Worm (Caenorhabditis elegans): ENCODE results near the gene adh-1.

adh-1 gene

DNA sequence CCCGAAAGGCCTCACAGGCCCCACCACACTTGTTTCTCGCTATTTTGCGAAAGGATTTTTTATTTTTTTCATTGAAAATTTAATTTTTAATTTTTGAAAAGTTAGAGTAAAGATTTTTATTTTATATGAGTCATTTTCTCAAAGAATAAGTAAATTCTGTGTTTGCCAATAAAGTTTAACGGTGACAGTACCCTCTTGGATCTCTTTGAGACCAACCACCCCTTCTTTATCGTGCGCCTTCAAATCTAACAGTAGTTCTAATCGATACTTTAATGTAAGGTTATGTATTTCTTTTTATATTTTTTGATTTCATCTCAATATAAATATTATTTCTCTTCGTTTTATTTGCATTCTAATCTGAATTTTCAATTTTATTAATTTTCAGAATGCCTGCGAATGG lies 42.6 kb upstream of the adh-1 start, which contains the start of gene hmp-1:
hmp-1 (plus strand) TSS at position 380 of the 400 bp plus-strand sequence.
- TF ChIP-seq ceh-39 (tag; optimal IDR thresholded peaks at IDR 0.05) (no peak), nhr-76 (tag; optimal IDR thresholded peaks at IDR 0.05) (no peak), flh-1 (GFP tag; optimal IDR thresholded peaks at IDR 0.05) (no peak), nhr-237 (tag; optimal IDR thresholded peaks at IDR 0.05) (no peak), hlh-1 (tag; optimal IDR thresholded peaks at IDR 0.05) (no peak), ceh-43 (GFP tag; optimal IDR thresholded peaks at IDR 0.05) (no peak), sptf-1 (tag; optimal IDR thresholded peaks at IDR 0.05) (no peak), nhr-12 (tag; optimal IDR thresholded peaks at IDR 0.05) (no peak), unc-120 (tag; optimal IDR thresholded peaks at IDR 0.05; ENCODE audit: poor library complexity, severe bottlenecking) (no peak), pha-4 (tag; optimal IDR thresholded peaks at IDR 0.05) (no peak), unc-39 (tag; optimal IDR thresholded peaks at IDR 0.05) (no peak), cnd-1 (tag; optimal IDR thresholded peaks at IDR 0.05) (no peak), elt-1 (tag; optimal IDR thresholded peaks at IDR 0.05; ENCODE audit: borderline replicate concordance, insufficient read depth) (no peak), lin-32 (GFP tag; optimal IDR thresholded peaks at IDR 0.05) (no peak), tbx-8 (GFP tag; optimal IDR thresholded peaks at IDR 0.05) (no peak)

DNA sequence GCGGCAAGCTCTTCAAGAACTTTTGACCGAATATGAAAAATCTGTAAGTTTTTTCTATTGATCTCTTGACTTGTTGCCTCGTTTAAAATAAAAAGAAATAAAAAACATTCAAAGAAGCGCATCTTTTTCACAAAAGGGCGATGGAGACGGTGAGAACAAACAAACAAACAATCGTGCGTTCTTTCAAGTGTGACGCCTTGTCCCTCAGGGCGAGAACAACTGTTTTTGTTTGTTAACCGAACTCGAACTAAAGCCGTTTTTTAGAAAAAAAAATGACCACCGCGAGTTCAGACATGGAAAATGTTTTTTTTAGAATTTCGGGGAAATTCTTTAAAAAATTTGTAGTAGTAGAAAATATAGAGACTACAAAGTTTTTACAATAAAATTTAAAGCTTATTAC lies 41.1 kb upstream of the adh-1 start:
- TF ChIP-seq nhr-2 (tag; optimal IDR thresholded peaks at IDR 0.05) (no peak), flh-1 (GFP tag; optimal IDR thresholded peaks at IDR 0.05) (no peak), mls-2 (tag; optimal IDR thresholded peaks at IDR 0.05) (no peak), M03D4.4 (tag; optimal IDR thresholded peaks at IDR 0.05) (no peak), lsy-2 (tag; optimal IDR thresholded peaks at IDR 0.05) (no peak), mab-5 (tag; optimal IDR thresholded peaks at IDR 0.05) (no peak), ham-2 (GFP tag; optimal IDR thresholded peaks at IDR 0.05) (no peak), nhr-76 (tag; optimal IDR thresholded peaks at IDR 0.05) (no peak), sem-2 (GFP tag; optimal IDR thresholded peaks at IDR 0.05) (no peak), ceh-83 (GFP tag; optimal IDR thresholded peaks at IDR 0.05) (no peak), unc-120 (tag; optimal IDR thresholded peaks at IDR 0.05; ENCODE audit: poor library complexity, severe bottlenecking) (no peak), ztf-11 (tag; optimal IDR thresholded peaks at IDR 0.05) (no peak), nhr-237 (tag; optimal IDR thresholded peaks at IDR 0.05) (no peak), ceh-43 (GFP tag; optimal IDR thresholded peaks at IDR 0.05) (no peak), unc-62 (GFP tag; optimal IDR thresholded peaks at IDR 0.05) (no peak), pha-4 (tag; optimal IDR thresholded peaks at IDR 0.05) (no peak), elt-1 (tag; optimal IDR thresholded peaks at IDR 0.05; ENCODE audit: borderline replicate concordance, insufficient read depth) (no peak)

DNA sequence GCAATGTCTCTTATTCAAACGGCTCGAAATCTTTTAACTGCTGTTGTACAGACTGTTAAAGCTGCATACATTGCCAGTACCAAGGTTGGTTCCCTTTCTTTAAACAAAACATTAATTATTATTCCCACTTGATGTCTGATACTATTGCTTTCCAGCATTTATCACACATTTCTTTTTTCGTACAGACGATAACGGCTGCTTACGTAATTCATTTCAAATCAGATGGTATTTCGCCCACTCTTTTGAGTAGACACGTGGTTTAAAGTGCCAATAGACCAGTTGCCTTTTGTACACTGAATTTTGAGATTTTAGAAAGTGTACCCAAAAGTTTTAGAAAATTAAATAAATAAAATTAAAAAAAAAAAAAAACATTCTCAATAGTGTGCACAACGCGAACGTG lies 38.6 kb upstream of the adh-1 start:
- TF ChIP-seq mls-2 (tag; optimal IDR thresholded peaks at IDR 0.05), result no peak
- no peak for TF ChIP-seq unc-120 (tag; optimal IDR thresholded peaks at IDR 0.05; ENCODE audit: poor library complexity, severe bottlenecking)
- TF ChIP-seq sptf-1 (tag; optimal IDR thresholded peaks at IDR 0.05), result no peak
- TF ChIP-seq hlh-1 (tag; optimal IDR thresholded peaks at IDR 0.05), result no peak
- no peak for TF ChIP-seq pha-4 (tag; optimal IDR thresholded peaks at IDR 0.05)
- no peak for TF ChIP-seq cnd-1 (tag; optimal IDR thresholded peaks at IDR 0.05)
- no peak for TF ChIP-seq mab-5 (tag; optimal IDR thresholded peaks at IDR 0.05)
- no peak for TF ChIP-seq ham-2 (GFP tag; optimal IDR thresholded peaks at IDR 0.05)
- TF ChIP-seq mep-1 (tag; optimal IDR thresholded peaks at IDR 0.05), result no peak
- no peak for TF ChIP-seq tbx-8 (GFP tag; optimal IDR thresholded peaks at IDR 0.05)
- no peak for TF ChIP-seq ceh-83 (GFP tag; optimal IDR thresholded peaks at IDR 0.05)
- TF ChIP-seq unc-62 (GFP tag; optimal IDR thresholded peaks at IDR 0.05), result no peak

DNA sequence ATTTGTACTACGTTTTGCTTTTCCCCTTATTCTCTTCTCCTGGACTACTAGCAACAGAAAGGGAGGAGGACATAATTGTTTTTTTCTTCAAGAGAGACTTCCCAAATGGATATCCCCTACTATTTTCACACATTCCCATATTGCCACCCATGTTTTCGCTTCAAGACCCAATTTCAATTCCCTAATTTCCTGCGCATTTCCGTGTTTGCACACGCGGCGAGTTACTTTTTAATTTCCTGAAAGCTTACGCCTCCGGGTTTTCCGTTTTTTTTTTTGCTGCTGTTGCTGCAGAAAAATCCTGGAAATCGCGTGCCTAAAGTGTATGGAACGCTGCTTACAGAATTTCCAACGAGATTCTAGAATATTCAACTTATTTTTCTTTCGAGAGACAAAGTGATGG lies 35.7 kb upstream of the adh-1 start:
- TF ChIP-seq ces-1 (GFP tag; optimal IDR thresholded peaks at IDR 0.05) (peak; percentile 37), mls-2 (tag; optimal IDR thresholded peaks at IDR 0.05) (peak; percentile 30), nhr-28 (tag; optimal IDR thresholded peaks at IDR 0.05) (no peak)

- no peak for TF ChIP-seq zip-8 (tag; optimal IDR thresholded peaks at IDR 0.05)
- no peak for TF ChIP-seq nhr-237 (tag; optimal IDR thresholded peaks at IDR 0.05)
- no peak for TF ChIP-seq nhr-2 (tag; optimal IDR thresholded peaks at IDR 0.05)
- no peak for TF ChIP-seq unc-62 (GFP tag; optimal IDR thresholded peaks at IDR 0.05)
- no peak for TF ChIP-seq sptf-1 (tag; optimal IDR thresholded peaks at IDR 0.05)
- no peak for TF ChIP-seq nhr-12 (tag; optimal IDR thresholded peaks at IDR 0.05)
- no peak for TF ChIP-seq ceh-83 (GFP tag; optimal IDR thresholded peaks at IDR 0.05)
- TF ChIP-seq lsy-2 (tag; optimal IDR thresholded peaks at IDR 0.05), result no peak
- TF ChIP-seq ces-1 (GFP tag; optimal IDR thresholded peaks at IDR 0.05), result no peak
- no peak for TF ChIP-seq unc-39 (tag; optimal IDR thresholded peaks at IDR 0.05)
- no peak for TF ChIP-seq ztf-11 (tag; optimal IDR thresholded peaks at IDR 0.05)
- no peak for TF ChIP-seq snpc-4 (tag; optimal IDR thresholded peaks at IDR 0.05)
- no peak for TF ChIP-seq elt-3 (tag; optimal IDR thresholded peaks at IDR 0.05)
Observed at ce11 chrV:11853723-11854122, 34.3 kb upstream of the adh-1 start.

All from whole organism, mixed stage, embryonic.